Worm (Caenorhabditis elegans) whole organism, L1 larva: ENCODE results near the gene T06D4.6.

Source experiments
- C16A3.4 ChIP-seq: fragments of 150-350 bp; optimal IDR thresholded peaks from 2 replicates; lab custom pipeline; 2014; ENCODE audit warnings: missing biosample characterization, missing genetic modification characterization
- ama-1 ChIP-seq: fragments of 150-350 bp; optimal IDR thresholded peaks from 2 replicates; lab custom pipeline; 2014
- ceh-8 ChIP-seq: fragments of 200-800 bp; sonication (Bioruptor generic); optimal IDR thresholded peaks from 2 replicates; lab custom pipeline; 2018; ENCODE audit warnings: mild to moderate bottlenecking, missing genetic modification characterization, moderate library complexity, missing compliant biosample characterization
- ceh-88 ChIP-seq: fragments of 200-800 bp; sonication (Bioruptor generic); IDR thresholded peaks from 2 replicates; pipeline ENCODE4 v1.3.6; 2022; ENCODE audit warnings: missing genetic modification characterization, missing compliant biosample characterization
- ces-1 ChIP-seq: fragments of 150-350 bp; optimal IDR thresholded peaks from 2 replicates; lab custom pipeline; 2014; ENCODE audit warnings: missing biosample characterization, missing genetic modification reagents, missing genetic modification characterization
- efl-1 ChIP-seq, 4 experiments: fragments of 150-350 bp; optimal IDR thresholded peaks in 3 of 4; peaks in 1 of 4; 1 replicate in 1 of 4; 2 replicates in 3 of 4; lab custom pipeline; 2014; ENCODE audit warnings: missing biosample characterization in 2 of 4, missing genetic modification characterization in 2 of 4, missing genetic modification reagents in 2 of 4
- egl-13 ChIP-seq: sonication (generic microtip); optimal IDR thresholded peaks from 2 replicates; lab custom pipeline; 2016; ENCODE audit warnings: missing genotype, missing genetic modification reagents, missing genetic modification characterization, missing compliant biosample characterization
- egl-27 ChIP-seq, 2 experiments: fragments of 150-350 bp in 1 of 2; sonication (generic microtip); optimal IDR thresholded peaks; 3 replicates each; lab custom pipeline; 2017 to 2018; ENCODE audit warnings: missing biosample characterization in 2 of 2, missing genetic modification characterization in 2 of 2, missing genetic modification reagents in 2 of 2
- elt-3 ChIP-seq, 6 experiments: fragments of 150-350 bp in 1 of 6; sonication (generic microtip); optimal IDR thresholded peaks; 2 replicates each; lab custom pipeline; 2017 to 2018; ENCODE audit warnings: missing biosample characterization in 6 of 6, missing genetic modification characterization in 6 of 6, inconsistent platforms in 1 of 6
- ets-5 ChIP-seq: fragments of 200-800 bp; sonication (Bioruptor generic); IDR thresholded peaks from 2 replicates; pipeline ENCODE4 v1.3.6; 2022; ENCODE audit warnings: missing genetic modification characterization, missing compliant biosample characterization
- fkh-8 ChIP-seq: sonication (generic microtip); optimal IDR thresholded peaks from 2 replicates; lab custom pipeline; 2016; ENCODE audit warnings: mild to moderate bottlenecking, missing genetic modification characterization, missing compliant biosample characterization
- hlh-4 ChIP-seq: sonication (generic microtip); optimal IDR thresholded peaks from 2 replicates; lab custom pipeline; 2016; ENCODE audit warnings: mild to moderate bottlenecking, missing genetic modification characterization, missing compliant biosample characterization
- irx-1 ChIP-seq: sonication (generic microtip); optimal IDR thresholded peaks from 2 replicates; lab custom pipeline; 2016; ENCODE audit warnings: missing genetic modification characterization, missing compliant biosample characterization
- isw-1 ChIP-seq: fragments of 200-800 bp; sonication (Bioruptor generic); IDR thresholded peaks from 2 replicates; pipeline ENCODE4 v1.3.6; 2022; ENCODE audit warnings: missing genetic modification characterization, missing compliant biosample characterization
- lsy-2 ChIP-seq, 2 experiments: fragments of 150-350 bp; optimal IDR thresholded peaks; 2 replicates each; lab custom pipeline; 2014; ENCODE audit warnings: missing biosample characterization in 2 of 2, missing genetic modification characterization in 2 of 2
- mab-9 ChIP-seq: fragments of 200-800 bp; sonication (Bioruptor generic); IDR thresholded peaks from 2 replicates; pipeline ENCODE4 v1.3.6; 2022; ENCODE audit warnings: missing genetic modification reagents, missing genetic modification characterization, missing compliant biosample characterization
- mep-1 ChIP-seq: fragments of 150-350 bp; optimal IDR thresholded peaks from 2 replicates; lab custom pipeline; 2014; ENCODE audit warnings: missing biosample characterization, missing genetic modification characterization
- nhr-19 ChIP-seq: fragments of 200-800 bp; sonication (Bioruptor generic); conservative IDR thresholded peaks from 2 replicates; pipeline ENCODE4 v1.3.6; 2022; ENCODE audit warnings: missing genetic modification characterization, missing compliant biosample characterization
- nhr-20 ChIP-seq: sonication (generic microtip); optimal IDR thresholded peaks from 2 replicates; lab custom pipeline; 2016; ENCODE audit warnings: mild to moderate bottlenecking, missing genetic modification characterization, missing compliant biosample characterization
- nhr-28 ChIP-seq: fragments of 150-350 bp; optimal IDR thresholded peaks from 2 replicates; lab custom pipeline; 2014; ENCODE audit warnings: missing biosample characterization, missing genetic modification characterization
- nhr-84 ChIP-seq: sonication (generic microtip); optimal IDR thresholded peaks from 2 replicates; lab custom pipeline; 2017; ENCODE audit warnings: missing biosample characterization, missing genetic modification characterization
- rnt-1 ChIP-seq: sonication (generic microtip); optimal IDR thresholded peaks from 2 replicates; lab custom pipeline; 2016; ENCODE audit warnings: mild to moderate bottlenecking, missing genetic modification characterization, moderate library complexity, missing compliant biosample characterization
- skn-1 ChIP-seq: fragments of 150-350 bp; optimal IDR thresholded peaks from 2 replicates; lab custom pipeline; 2014; ENCODE audit warnings: missing biosample characterization, missing genetic modification characterization
- snpc-4 ChIP-seq: fragments of 150-350 bp; optimal IDR thresholded peaks from 2 replicates; lab custom pipeline; 2014; ENCODE audit warnings: missing biosample characterization, missing genetic modification characterization
- sox-4 ChIP-seq: sonication (generic microtip); optimal IDR thresholded peaks from 2 replicates; lab custom pipeline; 2016; ENCODE audit warnings: missing genetic modification characterization, missing compliant biosample characterization
- sptf-1 ChIP-seq: fragments of 150-350 bp; optimal IDR thresholded peaks from 2 replicates; lab custom pipeline; 2014; ENCODE audit warnings: missing biosample characterization, missing genetic modification characterization
- tlp-1 ChIP-seq: fragments of 150-350 bp; optimal IDR thresholded peaks from 2 replicates; lab custom pipeline; 2014; ENCODE audit warnings: missing biosample characterization, missing genetic modification characterization
- unc-62 ChIP-seq: fragments of 150-350 bp; optimal IDR thresholded peaks from 2 replicates; lab custom pipeline; 2014; ENCODE audit warnings: missing biosample characterization, missing genetic modification reagents, missing genetic modification characterization
- zip-4 ChIP-seq: fragments of 200-800 bp; sonication (Bioruptor generic); optimal IDR thresholded peaks from 2 replicates; lab custom pipeline; 2018; ENCODE audit warnings: mild to moderate bottlenecking, missing genetic modification characterization, moderate library complexity, missing compliant biosample characterization

Gene T06D4.6

ce11 chrII:3340818-3341217 lies 46.6 kb downstream of the T06D4.6 start:
- TF ChIP-seq sox-4 (tag; lab: Kevin White, UChicago) = no peak
- TF ChIP-seq mep-1 (tag; lab: Kevin White, UChicago) = no peak
- TF ChIP-seq lsy-2 (tag; optimal IDR thresholded peaks at IDR 0.05; lab: Kevin White, UChicago) = no peak
- no peak for TF ChIP-seq irx-1 (tag; lab: Kevin White, UChicago)
- no peak for TF ChIP-seq nhr-19
- TF ChIP-seq isw-1 (GFP tag; lab: Robert Waterston, UW) = no peak
- TF ChIP-seq rnt-1 (tag; lab: Kevin White, UChicago) = no peak
- TF ChIP-seq ceh-8 (GFP tag; lab: Kevin White, UChicago) = no peak
- no peak for TF ChIP-seq ets-5 (GFP tag; lab: Robert Waterston, UW)
- no peak for TF ChIP-seq fkh-8
- TF ChIP-seq hlh-4 (tag; lab: Kevin White, UChicago) = no peak
- no peak for TF ChIP-seq ces-1 (GFP tag; lab: Kevin White, UChicago)

DNA sequence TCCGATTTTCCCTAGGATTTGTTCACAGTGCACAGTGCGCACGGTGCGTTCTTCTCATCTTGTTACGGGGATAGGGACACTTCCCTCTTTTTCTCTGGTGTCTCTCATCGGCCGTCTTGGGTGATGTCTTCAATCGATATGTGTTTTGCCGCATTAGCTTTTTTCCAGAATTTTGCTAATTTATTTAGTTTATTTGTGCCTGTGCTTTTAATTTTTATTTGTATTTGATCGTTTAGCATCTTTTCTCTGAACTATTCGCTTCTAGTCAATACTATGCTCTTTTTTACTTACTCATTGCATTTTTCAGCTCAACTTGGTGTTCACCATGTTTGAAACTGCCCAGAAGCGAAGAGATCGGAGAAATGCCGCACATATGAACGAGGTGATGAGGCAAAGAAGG lies 47.2 kb downstream of the T06D4.6 start, which contains the start of gene F14D2.5:
TSS of gene F14D2.5 (plus strand) at position 301 of the 400 bp plus-strand sequence.
- no peak for TF ChIP-seq C16A3.4 (tag; lab: Kevin White, UChicago)
- no peak for TF ChIP-seq skn-1
- no peak for TF ChIP-seq nhr-84 (tag; lab: Kevin White, UChicago)
- no peak for TF ChIP-seq elt-3 (tag; optimal IDR thresholded peaks at IDR 0.05; lab: Kevin White, UChicago)
- TF ChIP-seq nhr-28 (tag; lab: Kevin White, UChicago) = no peak
- TF ChIP-seq egl-27 (tag; optimal IDR thresholded peaks at IDR 0.05; lab: Kevin White, UChicago) = no peak
- TF ChIP-seq tlp-1 (tag; lab: Kevin White, UChicago) = no peak
- TF ChIP-seq ama-1 (lab: Kevin White, UChicago) = no peak
- no peak for TF ChIP-seq efl-1 (optimal IDR thresholded peaks at IDR 0.05; lab: Kevin White, UChicago)
- TF ChIP-seq efl-1 (GFP tag; optimal IDR thresholded peaks at IDR 0.05 in 1 of 2; lab: Kevin White, UChicago) = no peak
- TF ChIP-seq, all 84 proteins: peak for 0

DNA sequence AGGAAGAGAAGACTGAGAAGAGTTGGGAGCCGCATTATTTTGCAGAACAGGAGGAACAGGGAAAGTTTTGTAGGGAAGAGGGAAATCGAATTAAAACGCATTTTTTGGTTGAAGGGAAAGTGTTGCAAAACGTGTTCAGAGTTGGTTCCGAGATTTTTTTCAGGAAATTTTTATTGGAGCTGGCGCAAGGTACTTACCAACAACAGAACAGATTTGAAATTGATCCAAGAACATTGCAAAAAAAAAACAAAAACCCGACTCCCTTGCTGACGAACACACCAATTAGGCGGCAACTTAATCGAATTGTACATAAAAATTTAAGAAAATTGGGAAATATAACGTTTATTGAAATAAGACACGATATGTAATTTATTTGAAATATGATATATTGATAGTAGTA lies 48.8 kb downstream of the T06D4.6 start, which contains the start of gene F14D2.7:
TSS of gene F14D2.7 (minus strand) at position 101 of the 400 bp plus-strand sequence.
- TF ChIP-seq egl-13 (no peak), efl-1 (optimal IDR thresholded peaks at IDR 0.05; lab: Kevin White, UChicago) (no peak), efl-1 (GFP tag; optimal IDR thresholded peaks at IDR 0.05 in 1 of 2; lab: Kevin White, UChicago) (no peak), mab-9 (no peak), ceh-88 (GFP tag; lab: Robert Waterston, UW) (no peak), unc-62 (GFP tag; lab: Kevin White, UChicago) (no peak), nhr-19 (no peak), nhr-20 (tag; lab: Kevin White, UChicago) (no peak), snpc-4 (tag; lab: Kevin White, UChicago) (no peak), rnt-1 (tag; lab: Kevin White, UChicago) (no peak), zip-4 (GFP tag; lab: Kevin White, UChicago) (no peak), sptf-1 (tag; lab: Kevin White, UChicago) (no peak)
- TF ChIP-seq, all 84 proteins: peak for 0
